Worm (Caenorhabditis elegans): ENCODE data around the gene ZK795.3.

DNA sequence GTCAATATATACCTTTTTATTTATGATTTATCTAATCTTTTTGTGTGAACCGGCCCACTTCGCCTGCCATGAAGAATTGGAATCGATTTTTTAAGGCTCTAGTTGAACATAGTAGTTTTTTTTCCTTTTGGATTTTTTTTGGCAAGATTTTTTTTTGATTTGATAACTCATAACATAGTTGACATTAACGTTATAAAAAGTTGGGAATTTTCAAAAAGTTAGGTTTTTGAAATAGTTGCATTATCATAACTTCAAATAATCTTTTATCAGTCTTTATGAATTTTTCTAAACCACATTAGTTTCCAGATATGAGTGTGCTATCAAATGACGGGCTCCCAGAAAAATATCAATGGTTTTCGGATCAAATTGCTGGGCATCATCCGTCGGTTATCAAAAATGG, 11.3 kb upstream of the ZK795.3 start, which contains the start of gene ipmk-1:
- TF ChIP-seq xbp-1 (tag; optimal IDR thresholded peaks at IDR 0.05) (no peak), lin-35 (GFP tag; optimal IDR thresholded peaks at IDR 0.05) (no peak), blmp-1 (tag; optimal IDR thresholded peaks at IDR 0.05) (no peak), skn-1 (tag; optimal IDR thresholded peaks at IDR 0.05) (no peak)

All from whole organism, L1 larva.